Worm (Caenorhabditis elegans) whole organism, young adult: ENCODE results near the gene mrp-2.
A peak's percentile ranks its signal among the peaks of the same experiment; 100 is the strongest.

Experiments
- B0035.1 ChIP-seq: sonication (generic microtip); optimal IDR thresholded peaks from 2 replicates; lab custom pipeline; 2016; ENCODE audit warnings: missing genetic modification characterization, mild to moderate bottlenecking, missing compliant biosample characterization, missing genotype, missing genetic modification reagents
- B0261.1 ChIP-seq: sonication (generic microtip); optimal IDR thresholded peaks from 2 replicates; lab custom pipeline; 2016; ENCODE audit warnings: mild to moderate bottlenecking, missing genetic modification characterization, moderate library complexity, missing compliant biosample characterization
- B0336.3 ChIP-seq: fragments of 200-800 bp; sonication (Bioruptor generic); IDR thresholded peaks from 2 replicates; pipeline ENCODE4 v1.3.6; 2022; ENCODE audit warnings: missing genetic modification characterization, missing compliant biosample characterization
- F10E7.11 ChIP-seq: sonication (generic microtip); optimal IDR thresholded peaks from 2 replicates; lab custom pipeline; 2017; ENCODE audit warnings: mild to moderate bottlenecking, missing genetic modification characterization, moderate library complexity, missing compliant biosample characterization
- F22D6.2 ChIP-seq: sonication (generic microtip); optimal IDR thresholded peaks from 2 replicates; lab custom pipeline; 2016; ENCODE audit warnings: mild to moderate bottlenecking, missing genetic modification characterization, missing compliant biosample characterization
- F37B4.10 ChIP-seq: fragments of 200-800 bp; sonication (Bioruptor generic); IDR thresholded peaks from 2 replicates; pipeline ENCODE4 v1.3.6; 2022; ENCODE audit warnings: missing genetic modification characterization, missing compliant biosample characterization
- F39B2.1 ChIP-seq: fragments of 200-800 bp; sonication (Bioruptor generic); IDR thresholded peaks from 2 replicates; pipeline ENCODE4 v1.3.6; 2022; ENCODE audit warnings: missing genetic modification reagents, missing genetic modification characterization, missing compliant biosample characterization
- F49E8.2 ChIP-seq: sonication (generic microtip); optimal IDR thresholded peaks from 3 replicates; lab custom pipeline; 2017; ENCODE audit warnings: missing genetic modification characterization, mild to moderate bottlenecking, missing compliant biosample characterization, antibody characterized with exemption, moderate library complexity; ENCODE audit not compliant: insufficient read depth
- F57C9.4 ChIP-seq: sonication (generic microtip); optimal IDR thresholded peaks from 2 replicates; lab custom pipeline; 2017; ENCODE audit warnings: mild to moderate bottlenecking, missing genetic modification characterization, missing compliant biosample characterization
- K11D2.4 ChIP-seq: fragments of 200-800 bp; sonication (Bioruptor generic); IDR thresholded peaks from 2 replicates; pipeline ENCODE4 v1.3.6; 2022; ENCODE audit warnings: missing genetic modification reagents, missing genetic modification characterization, missing compliant biosample characterization
- K12H6.12 ChIP-seq: fragments of 200-800 bp; sonication (Bioruptor generic); optimal IDR thresholded peaks from 2 replicates; lab custom pipeline; 2018; ENCODE audit warnings: mild to moderate bottlenecking, missing genetic modification characterization, missing compliant biosample characterization
- T07F8.4 ChIP-seq: sonication (generic microtip); optimal IDR thresholded peaks from 2 replicates; lab custom pipeline; 2016; ENCODE audit warnings: mild to moderate bottlenecking, missing genetic modification characterization, moderate library complexity, missing compliant biosample characterization
- Y53G8AR.9 ChIP-seq: fragments of 200-800 bp; sonication (Bioruptor generic); conservative IDR thresholded peaks from 2 replicates; pipeline ENCODE4 v1.3.6; 2022; ENCODE audit warnings: missing genetic modification reagents, missing genetic modification characterization, missing compliant biosample characterization
- Y67H2A.10 ChIP-seq: fragments of 200-800 bp; sonication (Bioruptor generic); conservative IDR thresholded peaks from 2 replicates; pipeline ENCODE4 v1.3.6; 2022; ENCODE audit warnings: missing genetic modification reagents, missing genetic modification characterization, missing compliant biosample characterization
- Y79H2A.3 ChIP-seq: fragments of 200-800 bp; sonication (Bioruptor generic); conservative IDR thresholded peaks from 2 replicates; pipeline ENCODE4 v1.3.6; 2022; ENCODE audit warnings: missing genetic modification reagents, missing genetic modification characterization, missing compliant biosample characterization
- ZK185.1 ChIP-seq: sonication (generic microtip); optimal IDR thresholded peaks from 2 replicates; lab custom pipeline; 2016; ENCODE audit warnings: mild to moderate bottlenecking, missing genetic modification characterization, missing compliant biosample characterization; ENCODE audit not compliant: poor library complexity, severe bottlenecking
- athp-1 ChIP-seq: sonication (generic microtip); optimal IDR thresholded peaks from 2 replicates; lab custom pipeline; 2017; ENCODE audit warnings: mild to moderate bottlenecking, missing genetic modification characterization, missing compliant biosample characterization
- ceh-58 ChIP-seq: fragments of 200-800 bp; sonication (Bioruptor generic); IDR thresholded peaks from 2 replicates; pipeline ENCODE4 v1.3.6; 2022; ENCODE audit warnings: missing genetic modification characterization, missing compliant biosample characterization
- ceh-91 ChIP-seq: fragments of 200-800 bp; sonication (Bioruptor generic); IDR thresholded peaks from 2 replicates; pipeline ENCODE4 v1.3.6; 2022; ENCODE audit warnings: missing genetic modification reagents, missing genetic modification characterization, missing compliant biosample characterization
- chd-7 ChIP-seq: sonication (generic microtip); optimal IDR thresholded peaks from 2 replicates; lab custom pipeline; 2016; ENCODE audit warnings: mild to moderate bottlenecking, missing genetic modification characterization, moderate library complexity, missing compliant biosample characterization
- dox-1 ChIP-seq: fragments of 200-800 bp; sonication (Bioruptor generic); IDR thresholded peaks from 2 replicates; pipeline ENCODE4 v1.3.6; 2022; ENCODE audit warnings: missing genetic modification reagents, missing genetic modification characterization, missing compliant biosample characterization
- dpff-1 ChIP-seq: sonication (generic microtip); optimal IDR thresholded peaks from 2 replicates; lab custom pipeline; 2017; ENCODE audit warnings: mild to moderate bottlenecking, missing genetic modification characterization, missing compliant biosample characterization
- egl-44 ChIP-seq: fragments of 200-800 bp; sonication (Bioruptor generic); IDR thresholded peaks from 2 replicates; pipeline ENCODE4 v1.3.6; 2022; ENCODE audit warnings: missing genetic modification reagents, missing genetic modification characterization, missing compliant biosample characterization
- hlh-12 ChIP-seq: sonication (generic microtip); optimal IDR thresholded peaks from 2 replicates; lab custom pipeline; 2016; ENCODE audit warnings: missing genetic modification characterization, missing compliant biosample characterization
- hlh-26 ChIP-seq: fragments of 200-800 bp; sonication (Bioruptor generic); conservative IDR thresholded peaks from 2 replicates; pipeline ENCODE4 v1.3.6; 2022; ENCODE audit warnings: missing genetic modification reagents, missing genetic modification characterization, missing compliant biosample characterization
- lin-26 ChIP-seq: fragments of 200-800 bp; sonication (Bioruptor generic); IDR thresholded peaks from 2 replicates; pipeline ENCODE4 v1.3.6; 2022; ENCODE audit warnings: missing genetic modification reagents, missing genetic modification characterization, missing compliant biosample characterization
- lin-35 ChIP-seq, 3 experiments: fragments of 150-350 bp in 2 of 3; sonication (generic microtip) in 1 of 3; optimal IDR thresholded peaks; 2 replicates each; lab custom pipeline; 2014 to 2018; ENCODE audit warnings: missing biosample characterization in 3 of 3, missing genetic modification characterization in 3 of 3, missing genetic modification reagents in 3 of 3
- lsl-1 ChIP-seq: fragments of 200-800 bp; sonication (Bioruptor generic); optimal IDR thresholded peaks from 2 replicates; lab custom pipeline; 2018; ENCODE audit warnings: mild to moderate bottlenecking, missing genetic modification characterization, moderate library complexity, missing compliant biosample characterization
- madf-6 ChIP-seq: fragments of 200-800 bp; sonication (Bioruptor generic); IDR thresholded peaks from 2 replicates; pipeline ENCODE4 v1.3.6; 2022; ENCODE audit warnings: missing genetic modification reagents, missing genetic modification characterization, missing compliant biosample characterization
- mcd-1 ChIP-seq: fragments of 200-800 bp; sonication (Bioruptor generic); IDR thresholded peaks from 2 replicates; pipeline ENCODE4 v1.3.6; 2022; ENCODE audit warnings: missing genetic modification reagents, missing genetic modification characterization, missing compliant biosample characterization
- mel-28 ChIP-seq: sonication (generic microtip); optimal IDR thresholded peaks from 2 replicates; lab custom pipeline; 2016; ENCODE audit warnings: borderline replicate concordance, mild to moderate bottlenecking, missing genetic modification characterization, missing compliant biosample characterization
- nfyb-1 ChIP-seq: fragments of 200-800 bp; sonication (Bioruptor generic); IDR thresholded peaks from 2 replicates; pipeline ENCODE4 v1.3.6; 2022; ENCODE audit warnings: missing genetic modification reagents, missing genetic modification characterization, missing compliant biosample characterization
- nhr-90 ChIP-seq: sonication (generic microtip); optimal IDR thresholded peaks from 2 replicates; lab custom pipeline; 2016; ENCODE audit warnings: missing genotype, mild to moderate bottlenecking, missing genetic modification characterization, missing compliant biosample characterization
- rcor-1 ChIP-seq: fragments of 200-800 bp; sonication (Bioruptor generic); IDR thresholded peaks from 2 replicates; pipeline ENCODE4 v1.3.6; 2022; ENCODE audit warnings: missing genetic modification reagents, missing genetic modification characterization, missing compliant biosample characterization
- rec-8 ChIP-seq, 2 experiments: sonication (generic microtip); optimal IDR thresholded peaks; 2 replicates each; lab custom pipeline; 2016; ENCODE audit warnings: mild to moderate bottlenecking in 2 of 2, missing genetic modification characterization in 2 of 2, missing genetic modification reagents in 2 of 2, missing genotype in 2 of 2, missing biosample characterization in 1 of 2, missing compliant biosample characterization in 1 of 2, moderate library complexity in 1 of 2
- sdz-38 ChIP-seq: sonication (generic microtip); optimal IDR thresholded peaks from 2 replicates; lab custom pipeline; 2016; ENCODE audit warnings: missing genotype, missing genetic modification characterization, missing compliant biosample characterization
- snpc-4 ChIP-seq, 5 experiments: fragments of 150-350 bp in 1 of 5; sonication (generic microtip) in 4 of 5; optimal IDR thresholded peaks; 2 replicates each; lab custom pipeline; 2014 to 2018; ENCODE audit warnings: missing genetic modification characterization in 5 of 5, missing biosample characterization in 3 of 5, antibody characterized with exemption in 2 of 5, mild to moderate bottlenecking in 2 of 5, missing compliant biosample characterization in 2 of 5, missing genotype in 2 of 5, moderate library complexity in 2 of 5, missing genetic modification reagents in 1 of 5
- somi-1 ChIP-seq: fragments of 200-800 bp; sonication (Bioruptor generic); optimal IDR thresholded peaks from 2 replicates; lab custom pipeline; 2018; ENCODE audit warnings: mild to moderate bottlenecking, missing genetic modification characterization, missing compliant biosample characterization
- xnd-1 ChIP-seq: sonication (generic microtip); optimal IDR thresholded peaks from 2 replicates; lab custom pipeline; 2016; ENCODE audit warnings: missing genotype, missing genetic modification reagents, missing genetic modification characterization, missing compliant biosample characterization
- ztf-22 ChIP-seq: fragments of 200-800 bp; sonication (Bioruptor generic); optimal IDR thresholded peaks from 2 replicates; lab custom pipeline; 2018; ENCODE audit warnings: mild to moderate bottlenecking, missing genetic modification characterization, moderate library complexity, missing compliant biosample characterization
- ztf-26 ChIP-seq: sonication (generic microtip); optimal IDR thresholded peaks from 2 replicates; lab custom pipeline; 2017; ENCODE audit warnings: missing genetic modification characterization, missing compliant biosample characterization

The mrp-2 gene

DNA sequence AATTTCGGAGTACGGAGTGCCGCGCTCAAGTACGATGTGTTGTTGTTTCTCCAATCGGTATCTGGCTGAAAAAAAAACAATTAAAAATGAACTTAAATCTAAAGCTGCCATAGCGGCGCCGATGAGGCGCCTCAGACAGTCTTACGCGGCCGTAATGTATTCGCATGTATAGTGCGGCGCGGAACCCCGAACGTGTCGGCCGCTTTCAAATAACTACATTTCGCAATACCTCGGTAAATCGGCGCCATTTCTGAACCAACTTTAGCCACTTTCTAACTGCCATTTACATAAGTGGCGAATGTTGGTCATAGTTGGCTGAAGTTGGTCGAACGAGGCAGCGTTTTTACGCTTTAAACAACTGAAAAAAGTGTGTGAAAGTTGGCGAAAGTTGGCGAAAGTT is 40.3 kb upstream of the mrp-2 start:
- no peak for TF ChIP-seq snpc-4 (GFP tag; optimal IDR thresholded peaks at IDR 0.05; lab: Kevin White, UChicago)
- TF ChIP-seq snpc-4 (tag; optimal IDR thresholded peaks at IDR 0.05; lab: Kevin White, UChicago) = peak in 2 of 4 experiments; percentile 61 to 85
- no peak for TF ChIP-seq T07F8.4
- no peak for TF ChIP-seq nhr-90 (tag; lab: Kevin White, UChicago)
- no peak for TF ChIP-seq hlh-12 (tag; lab: Kevin White, UChicago)
- no peak for TF ChIP-seq K11D2.4 (GFP tag; lab: Robert Waterston, UW)
- no peak for TF ChIP-seq B0336.3 (GFP tag; lab: Robert Waterston, UW)

DNA sequence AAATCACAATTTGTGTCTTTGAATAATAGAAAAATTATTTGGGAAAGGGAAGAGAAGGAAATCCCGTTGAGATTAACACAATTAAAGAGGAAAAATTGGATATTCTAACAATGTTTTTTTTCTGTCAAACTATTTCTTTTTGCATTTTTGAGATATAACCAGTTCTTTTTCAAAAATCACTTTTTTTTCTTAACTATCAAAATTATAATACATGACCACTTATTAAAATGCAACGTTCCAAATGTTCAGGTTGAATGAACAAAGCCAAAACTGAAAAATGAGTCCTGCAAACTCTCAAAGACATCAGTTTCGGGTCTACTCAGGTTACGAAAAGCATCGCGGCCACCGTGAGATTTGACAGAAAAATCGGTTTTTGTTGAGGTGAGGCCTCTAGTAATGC is 37.1 kb upstream of the mrp-2 start:
- no peak for TF ChIP-seq lin-26
- no peak for TF ChIP-seq F39B2.1
- no peak for TF ChIP-seq mel-28 (tag; lab: Kevin White, UChicago)
- TF ChIP-seq somi-1 = no peak
- TF ChIP-seq Y79H2A.3 (GFP tag; lab: Robert Waterston, UW) = no peak
- TF ChIP-seq athp-1 (tag; lab: Kevin White, UChicago) = no peak
- TF ChIP-seq ztf-22 (GFP tag; lab: Kevin White, UChicago) = no peak
- no peak for TF ChIP-seq Y67H2A.10 (GFP tag; lab: Robert Waterston, UW)
- TF ChIP-seq egl-44 (GFP tag; lab: Robert Waterston, UW) = no peak
- TF ChIP-seq F10E7.11 = no peak
- no peak for TF ChIP-seq B0261.1 (tag; lab: Kevin White, UChicago)
- TF ChIP-seq F37B4.10 (GFP tag; lab: Robert Waterston, UW) = no peak

DNA sequence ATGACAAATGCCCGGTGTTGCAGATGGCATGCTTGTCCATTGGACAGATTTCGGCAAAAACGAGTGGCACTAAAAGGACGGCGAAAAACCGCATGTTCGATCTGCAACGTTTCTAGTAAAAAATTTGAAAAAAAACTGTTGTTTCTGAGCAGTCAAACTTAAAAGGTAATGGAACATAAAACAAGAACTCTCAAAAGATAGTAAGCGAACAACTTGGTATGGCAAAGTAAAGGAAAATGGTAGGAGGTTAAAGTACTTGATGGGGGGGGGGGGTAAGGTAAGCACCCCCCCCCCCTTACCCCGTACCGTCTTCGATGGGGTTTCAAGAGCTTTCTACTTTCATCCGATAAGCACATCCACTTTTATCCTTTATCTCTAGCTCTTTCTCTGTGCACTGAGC is 35.9 kb upstream of the mrp-2 start, which contains the start of gene F13C5.5:
TSS of gene F13C5.5 (minus strand) at position 101 of the 400 bp plus-strand sequence.
- TF ChIP-seq F57C9.4 (no peak), Y53G8AR.9 (GFP tag; lab: Robert Waterston, UW) (no peak), B0035.1 (tag; lab: Kevin White, UChicago) (no peak), dpff-1 (tag; lab: Kevin White, UChicago) (no peak), ceh-91 (GFP tag; lab: Robert Waterston, UW) (no peak), rec-8 (tag; optimal IDR thresholded peaks at IDR 0.05; lab: Kevin White, UChicago) (no peak), K12H6.12 (tag; lab: Kevin White, UChicago) (no peak), ceh-58 (GFP tag; lab: Robert Waterston, UW) (no peak), xnd-1 (no peak)

DNA sequence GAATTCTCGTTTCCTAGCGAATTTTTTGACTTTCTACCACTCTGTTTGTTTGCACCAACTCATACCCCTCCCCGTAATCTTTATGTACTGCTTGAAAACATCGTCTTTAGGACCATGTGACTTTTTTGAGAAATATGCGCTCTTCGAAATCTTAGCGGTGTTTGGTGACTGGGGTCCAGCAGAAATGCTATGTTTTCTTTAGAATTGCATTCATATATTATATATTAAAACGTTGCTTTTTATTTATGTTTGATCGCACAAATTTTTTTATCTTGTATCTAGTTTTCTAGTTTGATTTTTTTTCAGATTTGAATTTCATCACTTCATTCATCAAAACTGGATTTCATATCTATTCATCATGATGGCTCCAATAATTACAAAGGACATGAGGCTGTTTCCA is 29.4 kb upstream of the mrp-2 start, which contains the start of gene F13C5.1:
TSS of gene F13C5.1 (plus strand) at position 301 of the 400 bp plus-strand sequence.
- no peak for TF ChIP-seq mcd-1 (GFP tag; lab: Robert Waterston, UW)
- no peak for TF ChIP-seq mel-28 (tag; lab: Kevin White, UChicago)
- TF ChIP-seq ZK185.1 (tag; lab: Kevin White, UChicago) = no peak
- TF ChIP-seq F37B4.10 (GFP tag; lab: Robert Waterston, UW) = no peak
- TF ChIP-seq nfyb-1 (GFP tag; lab: Robert Waterston, UW) = 0 out of 2 replicates have a peak, but pooled peaks have one; percentile 2
- no peak for TF ChIP-seq hlh-26 (GFP tag; lab: Robert Waterston, UW)

DNA sequence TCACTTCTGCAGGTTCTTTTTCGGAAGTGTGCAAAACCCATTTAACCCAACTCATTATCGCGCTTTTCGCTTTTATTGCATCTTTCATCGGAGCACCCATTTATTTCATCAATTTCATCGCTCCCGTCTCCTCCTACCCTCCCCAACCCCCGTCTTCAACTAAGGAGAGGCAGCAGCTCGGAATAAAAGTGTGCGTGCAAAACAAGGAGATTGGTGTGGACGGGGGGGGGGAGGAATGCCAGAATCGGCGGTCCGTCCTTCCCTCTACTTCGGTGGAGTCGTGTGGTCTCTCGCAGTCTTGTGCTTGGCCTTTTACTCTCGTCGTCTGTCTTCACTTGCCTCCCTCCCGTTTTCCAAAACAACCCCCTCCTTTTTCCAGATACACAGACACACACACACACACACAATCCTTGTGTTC is 28.8 kb upstream of the mrp-2 start:
- TF ChIP-seq sdz-38 (tag; lab: Kevin White, UChicago) (no peak), rcor-1 (peak; percentile 59; the same call in 1 of the 2 replicates), ceh-91 (GFP tag; lab: Robert Waterston, UW) (no peak), ceh-58 (GFP tag; lab: Robert Waterston, UW) (no peak), ZK185.1 (tag; lab: Kevin White, UChicago) (no peak), dox-1 (GFP tag; lab: Robert Waterston, UW) (no peak), chd-7 (tag; lab: Kevin White, UChicago) (no peak), F22D6.2 (tag; lab: Kevin White, UChicago) (no peak), lin-35 (GFP tag; optimal IDR thresholded peaks at IDR 0.05; lab: Kevin White, UChicago) (peak in 1 of 3 experiments; percentile 4), ztf-26 (tag; lab: Kevin White, UChicago) (no peak), somi-1 (peak; percentile 31), Y53G8AR.9 (GFP tag; lab: Robert Waterston, UW) (no peak), F49E8.2 (tag; lab: Kevin White, UChicago) (no peak), lsl-1 (GFP tag; lab: Kevin White, UChicago) (no peak), madf-6 (GFP tag; lab: Robert Waterston, UW) (no peak)
